Worm (Caenorhabditis elegans) whole organism, L2 larva: ENCODE results near the gene C02B10.6.
A peak's percentile ranks its signal among the peaks of the same experiment; 100 is the strongest.
"Not testable (repeated sequence)": the region's sequence is repeated elsewhere in the genome, so short reads cannot be mapped to it uniquely, and the experiment has no call there.

Experiments used
- F13H6.1 ChIP-seq: sonication (generic microtip); optimal IDR thresholded peaks from 2 replicates; lab custom pipeline; 2016; ENCODE audit warnings: missing genetic modification characterization, missing compliant biosample characterization
- R02D3.7 ChIP-seq: fragments of 150-350 bp; optimal IDR thresholded peaks from 2 replicates; lab custom pipeline; 2014; ENCODE audit warnings: missing biosample characterization, missing genetic modification characterization
- ZK546.5 ChIP-seq: sonication (generic microtip); optimal IDR thresholded peaks from 2 replicates; lab custom pipeline; 2017; ENCODE audit warnings: missing biosample characterization, missing genetic modification characterization
- alr-1 ChIP-seq: fragments of 150-350 bp; optimal IDR thresholded peaks from 2 replicates; lab custom pipeline; 2014; ENCODE audit warnings: missing biosample characterization, missing genetic modification characterization
- ama-1 ChIP-seq: fragments of 150-350 bp; optimal IDR thresholded peaks from 2 replicates; lab custom pipeline; 2018; ENCODE audit warnings: inconsistent platforms
- ceh-82 ChIP-seq: fragments of 150-350 bp; optimal IDR thresholded peaks from 2 replicates; lab custom pipeline; 2014; ENCODE audit warnings: missing biosample characterization, missing genetic modification characterization
- egl-27 ChIP-seq: sonication (generic microtip); optimal IDR thresholded peaks from 3 replicates; lab custom pipeline; 2017; ENCODE audit warnings: missing biosample characterization, missing genetic modification reagents, missing genetic modification characterization
- elt-3 ChIP-seq: sonication (generic microtip); optimal IDR thresholded peaks from 2 replicates; lab custom pipeline; 2017; ENCODE audit warnings: missing biosample characterization, missing genetic modification characterization
- fos-1 ChIP-seq: fragments of 150-350 bp; optimal IDR thresholded peaks from 2 replicates; lab custom pipeline; 2014; ENCODE audit warnings: missing biosample characterization, missing genetic modification characterization
- lin-11 ChIP-seq: fragments of 150-350 bp; sonication (generic microtip); optimal IDR thresholded peaks from 2 replicates; lab custom pipeline; 2014; ENCODE audit warnings: missing biosample characterization, missing genetic modification characterization, inconsistent platforms, mixed read lengths
- lin-13 ChIP-seq: fragments of 150-350 bp; optimal IDR thresholded peaks from 2 replicates; lab custom pipeline; 2014; ENCODE audit warnings: missing biosample characterization, missing genetic modification reagents, missing genetic modification characterization
- lsy-2 ChIP-seq, 2 experiments: fragments of 150-350 bp in 1 of 2; sonication (generic microtip) in 1 of 2; optimal IDR thresholded peaks; 2 replicates each; lab custom pipeline; 2014 to 2017; ENCODE audit warnings: missing biosample characterization in 2 of 2, missing genetic modification characterization in 2 of 2
- mab-5 ChIP-seq: fragments of 150-350 bp; optimal IDR thresholded peaks from 2 replicates; lab custom pipeline; 2014; ENCODE audit warnings: missing biosample characterization, missing genetic modification characterization
- mbf-1 ChIP-seq: sonication (generic microtip); optimal IDR thresholded peaks from 2 replicates; lab custom pipeline; 2017; ENCODE audit warnings: missing biosample characterization, missing genetic modification characterization
- mdl-1 ChIP-seq, 2 experiments: fragments of 150-350 bp in 1 of 2; sonication (generic microtip) in 1 of 2; optimal IDR thresholded peaks; 2 replicates each; lab custom pipeline; 2017; ENCODE audit warnings: missing biosample characterization in 2 of 2, missing genetic modification characterization in 2 of 2
- nhr-10 ChIP-seq: sonication (generic microtip); optimal IDR thresholded peaks from 2 replicates; lab custom pipeline; 2017; ENCODE audit warnings: missing biosample characterization, missing genetic modification characterization
- nhr-11 ChIP-seq: fragments of 150-350 bp; optimal IDR thresholded peaks from 2 replicates; lab custom pipeline; 2014; ENCODE audit warnings: missing biosample characterization, missing genetic modification characterization
- nhr-12 ChIP-seq: fragments of 150-350 bp; optimal IDR thresholded peaks from 2 replicates; lab custom pipeline; 2014; ENCODE audit warnings: missing biosample characterization, missing genetic modification characterization
- nhr-21 ChIP-seq: fragments of 150-350 bp; optimal IDR thresholded peaks from 2 replicates; lab custom pipeline; 2014; ENCODE audit warnings: missing biosample characterization, missing genetic modification characterization
- nhr-25 ChIP-seq: fragments of 150-350 bp; sonication (generic microtip); optimal IDR thresholded peaks from 3 replicates; lab custom pipeline; 2014; ENCODE audit warnings: missing biosample characterization, missing genetic modification characterization
- nhr-6 ChIP-seq: fragments of 150-350 bp; optimal IDR thresholded peaks from 2 replicates; lab custom pipeline; 2014; ENCODE audit warnings: missing biosample characterization, missing genetic modification characterization
- sem-4 ChIP-seq: fragments of 150-350 bp; optimal IDR thresholded peaks from 2 replicates; lab custom pipeline; 2014; ENCODE audit warnings: missing biosample characterization, missing genetic modification reagents, missing genetic modification characterization
- sma-3 ChIP-seq: sonication (generic microtip); optimal IDR thresholded peaks from 2 replicates; lab custom pipeline; 2016; ENCODE audit warnings: missing genetic modification reagents, missing genetic modification characterization, missing compliant biosample characterization
- sma-9 ChIP-seq, 2 experiments: fragments of 150-350 bp in 1 of 2; sonication (generic microtip) in 1 of 2; optimal IDR thresholded peaks; 2 replicates each; lab custom pipeline; 2014 to 2016; ENCODE audit warnings: missing genetic modification characterization in 2 of 2, mild to moderate bottlenecking in 1 of 2, missing biosample characterization in 1 of 2, missing compliant biosample characterization in 1 of 2, missing genetic modification reagents in 1 of 2, moderate library complexity in 1 of 2
- snpc-4 ChIP-seq: fragments of 150-350 bp; optimal IDR thresholded peaks from 2 replicates; lab custom pipeline; 2014; ENCODE audit warnings: missing biosample characterization, missing genetic modification characterization
- unc-39 ChIP-seq: fragments of 150-350 bp; optimal IDR thresholded peaks from 2 replicates; lab custom pipeline; 2014; ENCODE audit warnings: missing biosample characterization, missing genetic modification characterization
- unc-62 ChIP-seq: fragments of 150-350 bp; optimal IDR thresholded peaks from 2 replicates; lab custom pipeline; 2014; ENCODE audit warnings: missing biosample characterization, missing genetic modification reagents, missing genetic modification characterization
- zag-1 ChIP-seq: fragments of 150-350 bp; optimal IDR thresholded peaks from 2 replicates; lab custom pipeline; 2014; ENCODE audit warnings: missing biosample characterization, missing genetic modification characterization
- ztf-1 ChIP-seq: fragments of 200-800 bp; sonication (Bioruptor generic); conservative IDR thresholded peaks from 2 replicates; pipeline ENCODE4 v1.3.6; 2022; ENCODE audit warnings: missing genetic modification characterization, missing compliant biosample characterization
- ztf-11 ChIP-seq: sonication (generic microtip); optimal IDR thresholded peaks from 2 replicates; lab custom pipeline; 2017; ENCODE audit warnings: missing biosample characterization, missing genetic modification characterization

Gene C02B10.6

ce11 chrIV:5062278-5062677 is 8.4 kb upstream of the C02B10.6 start, which contains the start of gene msp-57:
Gene msp-57, plus strand, starts transcription at chrIV:5062578.
- not testable (repeated sequence) for TF ChIP-seq lin-13 (GFP tag; lab: Kevin White, UChicago); ceh-82 (tag; lab: Kevin White, UChicago); elt-3 (tag; lab: Kevin White, UChicago)

ce11 chrIV:5063297-5063696 is 7.4 kb upstream of the C02B10.6 start:
- TF ChIP-seq ama-1 (lab: Kevin White, UChicago) (peak; percentile 63), F13H6.1 (no peak), lsy-2 (tag; optimal IDR thresholded peaks at IDR 0.05; lab: Kevin White, UChicago) (peak in 1 of 2 experiments; percentile 46), zag-1 (tag; lab: Kevin White, UChicago) (no peak), snpc-4 (tag; lab: Kevin White, UChicago) (peak; percentile 93), lin-13 (GFP tag; lab: Kevin White, UChicago) (peak; percentile 30), sma-3 (GFP tag; lab: Kevin White, UChicago) (peak; percentile 61), sma-9 (GFP tag; optimal IDR thresholded peaks at IDR 0.05; lab: Kevin White, UChicago) (peak; percentile 28), sma-9 (tag; optimal IDR thresholded peaks at IDR 0.05; lab: Kevin White, UChicago) (no peak), nhr-21 (tag; lab: Kevin White, UChicago) (peak; percentile 11)

- not testable (repeated sequence) for TF ChIP-seq R02D3.7 (tag; lab: Kevin White, UChicago); mdl-1 (tag; optimal IDR thresholded peaks at IDR 0.05; lab: Kevin White, UChicago); ztf-1 (GFP tag; lab: Robert Waterston, UW)
Measured at ce11 chrIV:5064961-5065360, 5.7 kb upstream of the C02B10.6 start, which contains the start of gene msp-53. Gene msp-53, minus strand, starts transcription at chrIV:5065061.

- TF ChIP-seq zag-1 (tag; lab: Kevin White, UChicago); ztf-1 (GFP tag; lab: Robert Waterston, UW); sem-4 (tag; lab: Kevin White, UChicago): not testable (repeated sequence)
- TF ChIP-seq, all 48 proteins: peak for 0; not testable (repeated sequence) for 48
Measured at ce11 chrIV:5066887-5067286, 3.8 kb upstream of the C02B10.6 start, which contains the start of gene ttbk-2.2. Gene ttbk-2.2, minus strand, starts transcription at chrIV:5066987.

ce11 chrIV:5068541-5068940 is 2.2 kb upstream of the C02B10.6 start, which contains the start of the genes R13H9.6 and rmd-6:
Gene R13H9.6, minus strand, starts transcription at chrIV:5068641.
Gene rmd-6, plus strand, starts transcription at chrIV:5068845.
- TF ChIP-seq egl-27 (tag; lab: Kevin White, UChicago); fos-1; nhr-12 (tag; lab: Kevin White, UChicago): not testable (repeated sequence)

- no peak for TF ChIP-seq ztf-11 (tag; lab: Kevin White, UChicago)
- no peak for TF ChIP-seq nhr-11 (tag; lab: Kevin White, UChicago)
- no peak for TF ChIP-seq fos-1
- no peak for TF ChIP-seq unc-39
- no peak for TF ChIP-seq mab-5 (tag; lab: Kevin White, UChicago)
- TF ChIP-seq mbf-1 (tag; lab: Kevin White, UChicago): no peak
- TF ChIP-seq ZK546.5: no peak
- no peak for TF ChIP-seq R02D3.7 (tag; lab: Kevin White, UChicago)
- no peak for TF ChIP-seq ztf-1 (GFP tag; lab: Robert Waterston, UW)
- no peak for TF ChIP-seq nhr-25
- TF ChIP-seq snpc-4 (tag; lab: Kevin White, UChicago): no peak
- TF ChIP-seq lin-11 (tag; lab: Kevin White, UChicago): no peak
- no peak for TF ChIP-seq unc-62 (GFP tag; lab: Kevin White, UChicago)
- no peak for TF ChIP-seq zag-1 (tag; lab: Kevin White, UChicago)
- no peak for TF ChIP-seq nhr-6
- no peak for TF ChIP-seq alr-1 (tag; lab: Kevin White, UChicago)
- TF ChIP-seq nhr-10 (tag; lab: Kevin White, UChicago): no peak
Measured at ce11 chrIV:5073836-5074235, 3.1 kb downstream of the C02B10.6 start.
